Worm (Caenorhabditis elegans): ENCODE results near the gene C28H8.7.
A peak's percentile ranks its signal among the peaks of the same experiment; 100 is the strongest.

C28H8.7 gene

DNA sequence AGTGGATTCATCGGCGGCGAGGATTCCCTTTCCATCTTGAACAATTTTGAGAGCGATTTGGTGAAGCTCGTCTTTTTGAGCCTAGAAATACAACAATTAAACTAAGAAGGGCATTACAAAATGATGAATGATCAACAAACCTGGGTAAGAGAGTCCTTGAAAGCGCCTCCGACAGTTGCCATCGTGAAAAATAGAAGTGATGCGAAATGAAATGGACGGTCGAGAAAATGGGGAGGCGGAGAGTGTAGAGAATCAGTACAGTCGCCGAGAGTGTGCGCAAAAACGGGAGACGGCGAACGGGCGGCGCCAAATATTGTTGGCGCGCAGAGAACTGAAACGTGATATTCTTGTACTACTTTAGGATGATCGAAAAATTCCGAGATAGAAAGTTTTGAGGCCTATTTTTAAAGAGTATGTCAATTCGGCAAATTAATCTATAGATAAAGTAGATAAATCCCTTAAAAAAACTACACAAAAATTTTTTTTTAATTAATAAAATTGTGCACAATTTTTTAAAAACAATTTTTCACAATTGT lies 10.6 kb downstream of the C28H8.7 start, which contains the start of gene aldo-2 (continued):
- TF ChIP-seq vab-7 (GFP tag; IDR thresholded peaks at IDR 0.05): no peak
- no peak for TF ChIP-seq daf-12 (tag; optimal IDR thresholded peaks at IDR 0.05)
- no peak for TF ChIP-seq daf-8 (GFP tag; IDR thresholded peaks at IDR 0.05)
- TF ChIP-seq madf-5 (GFP tag; IDR thresholded peaks at IDR 0.05): no peak
- no peak for TF ChIP-seq zip-11 (GFP tag; IDR thresholded peaks at IDR 0.05)
- no peak for TF ChIP-seq fkh-10 (GFP tag; optimal IDR thresholded peaks at IDR 0.05)
- TF ChIP-seq ceh-20 (GFP tag; IDR thresholded peaks at IDR 0.05): no peak
- TF ChIP-seq ceh-82 (tag; optimal IDR thresholded peaks at IDR 0.05): no peak
- TF ChIP-seq tra-1 (GFP tag; IDR thresholded peaks at IDR 0.05): 0 out of 2 replicates have a peak, but pooled peaks have one; percentile 11
- TF ChIP-seq unc-62 (GFP tag; optimal IDR thresholded peaks at IDR 0.05 in 1 of 2): peak in 1 of 2 experiments; percentile 96
- no peak for TF ChIP-seq unc-62 (tag; optimal IDR thresholded peaks at IDR 0.05)
- TF ChIP-seq F37D6.2 (tag; optimal IDR thresholded peaks at IDR 0.05): no peak
- no peak for TF ChIP-seq snpc-1.2 (GFP tag; IDR thresholded peaks at IDR 0.05)
- no peak for TF ChIP-seq T20F7.1 (GFP tag; optimal IDR thresholded peaks at IDR 0.05)
- peak; percentile 76 for TF ChIP-seq lin-38 (GFP tag; IDR thresholded peaks at IDR 0.05)
- no peak for TF ChIP-seq hmg-1.1 (GFP tag; IDR thresholded peaks at IDR 0.05)
- TF ChIP-seq daf-19 (GFP tag; conservative IDR thresholded peaks at IDR 0.05): no peak
- peak; percentile 13; the same call in 1 of the 2 replicates for TF ChIP-seq dmd-6 (GFP tag; IDR thresholded peaks at IDR 0.05)
- no peak for TF ChIP-seq ceh-28 (tag; optimal IDR thresholded peaks at IDR 0.05)
- TF ChIP-seq mdl-1 (tag; optimal IDR thresholded peaks at IDR 0.05): peak in 1 of 2 experiments; percentile 21
- peak; percentile 59; the same call in 1 of the 2 replicates for TF ChIP-seq egl-43 (GFP tag; IDR thresholded peaks at IDR 0.05)
- TF ChIP-seq ces-1 (GFP tag; optimal IDR thresholded peaks at IDR 0.05): no peak
- TF ChIP-seq dpl-1 (GFP tag; optimal IDR thresholded peaks at IDR 0.05): peak; percentile 28
- TF ChIP-seq rbr-2 (tag; optimal IDR thresholded peaks at IDR 0.05): no peak
- no peak for TF ChIP-seq nhr-42 (GFP tag; IDR thresholded peaks at IDR 0.05)
- no peak for TF ChIP-seq sdz-12 (GFP tag; optimal IDR thresholded peaks at IDR 0.05)
- no peak for TF ChIP-seq zfp-3 (GFP tag; conservative IDR thresholded peaks at IDR 0.05)
- TF ChIP-seq lin-29 (GFP tag; IDR thresholded peaks at IDR 0.05): no peak
- no peak for TF ChIP-seq ctbp-1 (GFP tag; IDR thresholded peaks at IDR 0.05)
- TF ChIP-seq egl-27 (tag; optimal IDR thresholded peaks at IDR 0.05): no peak
- no peak for TF ChIP-seq Y5F2A.4 (GFP tag; optimal IDR thresholded peaks at IDR 0.05)
- TF ChIP-seq tag-97 (GFP tag; IDR thresholded peaks at IDR 0.05): no peak
- no peak for TF ChIP-seq F44E2.7 (GFP tag; IDR thresholded peaks at IDR 0.05)
- TF ChIP-seq madf-9 (GFP tag; conservative IDR thresholded peaks at IDR 0.05): peak; percentile 40; the same call in 1 of the 2 replicates
- TF ChIP-seq pha-4 (GFP tag; IDR thresholded peaks at IDR 0.05): no peak
- no peak for TF ChIP-seq pha-4 (tag; optimal IDR thresholded peaks at IDR 0.05)
- peak; percentile 12 for TF ChIP-seq mes-2 (tag; optimal IDR thresholded peaks at IDR 0.05; ENCODE audit: poor library complexity, severe bottlenecking)
- TF ChIP-seq Y75B8A.6 (GFP tag; IDR thresholded peaks at IDR 0.05): no peak
- TF ChIP-seq lin-13 (GFP tag; optimal IDR thresholded peaks at IDR 0.05): peak; percentile 32
- no peak for TF ChIP-seq zfp-2 (tag; optimal IDR thresholded peaks at IDR 0.05)
- 0 out of 2 replicates have a peak, but pooled peaks have one; percentile 19 for TF ChIP-seq ZK337.2 (GFP tag; IDR thresholded peaks at IDR 0.05)
- TF ChIP-seq zip-2 (tag; optimal IDR thresholded peaks at IDR 0.05): no peak
- no peak for TF ChIP-seq zag-1 (tag; optimal IDR thresholded peaks at IDR 0.05)
- TF ChIP-seq mep-1 (tag; optimal IDR thresholded peaks at IDR 0.05): peak; percentile 46

All from whole organism, L4 larva.